Worm (Caenorhabditis elegans) whole organism, L4 larva: ENCODE results near the gene ccpp-6.

Source experiments
- F37D6.2 ChIP-seq: sonication (generic microtip); optimal IDR thresholded peaks from 2 replicates; lab custom pipeline; 2016; ENCODE audit warnings: mild to moderate bottlenecking, missing genetic modification characterization, missing compliant biosample characterization
- R02D3.7 ChIP-seq: fragments of 150-350 bp; sonication (generic microtip); optimal IDR thresholded peaks from 3 replicates; lab custom pipeline; 2014; ENCODE audit warnings: missing biosample characterization, missing genetic modification characterization
- Y105C5A.15 ChIP-seq: fragments of 200-800 bp; sonication (Bioruptor generic); IDR thresholded peaks from 2 replicates; pipeline ENCODE4 v1.3.6; 2022; ENCODE audit warnings: missing genetic modification characterization, missing compliant biosample characterization
- Y48G9A.11 ChIP-seq: fragments of 200-800 bp; sonication (Bioruptor generic); IDR thresholded peaks from 2 replicates; pipeline ENCODE4 v1.3.6; 2022; ENCODE audit warnings: missing genetic modification reagents, missing genetic modification characterization, missing compliant biosample characterization
- ZK337.2 ChIP-seq: fragments of 200-800 bp; sonication (Bioruptor generic); IDR thresholded peaks from 2 replicates; pipeline ENCODE4 v1.3.6; 2022; ENCODE audit warnings: missing genetic modification reagents, missing genetic modification characterization, missing compliant biosample characterization
- ZK546.5 ChIP-seq, 2 experiments: sonication (generic microtip); optimal IDR thresholded peaks; 2 replicates each; lab custom pipeline; 2017; ENCODE audit warnings: missing biosample characterization in 2 of 2, missing genetic modification characterization in 2 of 2
- aha-1 ChIP-seq: fragments of 150-350 bp; peaks from one replicate; lab custom pipeline; 2014; ENCODE audit warnings: missing biosample characterization, missing genetic modification characterization
- aly-2 ChIP-seq: sonication (generic microtip); optimal IDR thresholded peaks from 2 replicates; lab custom pipeline; 2018; ENCODE audit warnings: missing biosample characterization, missing genetic modification characterization
- arid-1 ChIP-seq: fragments of 200-800 bp; sonication (Bioruptor generic); conservative IDR thresholded peaks from 2 replicates; pipeline ENCODE4 v1.3.6; 2022; ENCODE audit warnings: missing genetic modification reagents, missing genetic modification characterization, missing compliant biosample characterization
- ceh-28 ChIP-seq: fragments of 150-350 bp; optimal IDR thresholded peaks from 2 replicates; lab custom pipeline; 2014; ENCODE audit warnings: missing biosample characterization, missing genetic modification reagents, missing genetic modification characterization
- ceh-44 ChIP-seq: fragments of 200-800 bp; sonication (Bioruptor generic); IDR thresholded peaks from 2 replicates; pipeline ENCODE4 v1.3.6; 2022; ENCODE audit warnings: missing genetic modification reagents, missing genetic modification characterization, missing compliant biosample characterization
- ceh-82 ChIP-seq: sonication (generic microtip); optimal IDR thresholded peaks from 2 replicates; lab custom pipeline; 2017; ENCODE audit warnings: missing biosample characterization, missing genetic modification characterization
- ctbp-1 ChIP-seq: fragments of 200-800 bp; sonication (Bioruptor generic); IDR thresholded peaks from 2 replicates; pipeline ENCODE4 v1.3.6; 2022; ENCODE audit warnings: missing genetic modification reagents, missing genetic modification characterization, missing compliant biosample characterization
- daf-12 ChIP-seq: fragments of 150-350 bp; optimal IDR thresholded peaks from 2 replicates; lab custom pipeline; 2014; ENCODE audit warnings: missing biosample characterization, missing genetic modification reagents, missing genetic modification characterization
- daf-16 ChIP-seq, 3 experiments: sonication (generic microtip); optimal IDR thresholded peaks; 2 replicates each; lab custom pipeline; 2016 to 2017; ENCODE audit warnings: missing genetic modification characterization in 3 of 3, missing genetic modification reagents in 3 of 3, mild to moderate bottlenecking in 2 of 3, missing compliant biosample characterization in 2 of 3, missing biosample characterization in 1 of 3, moderate library complexity in 1 of 3
- dmd-6 ChIP-seq: fragments of 200-800 bp; sonication (Bioruptor generic); IDR thresholded peaks from 2 replicates; pipeline ENCODE4 v1.3.6; 2022; ENCODE audit warnings: missing genetic modification reagents, missing genetic modification characterization, missing compliant biosample characterization
- dmd-8 ChIP-seq: fragments of 200-800 bp; sonication (Bioruptor generic); IDR thresholded peaks from 2 replicates; pipeline ENCODE4 v1.3.6; 2022; ENCODE audit warnings: missing genetic modification characterization, missing compliant biosample characterization
- dve-1 ChIP-seq: sonication (generic microtip); optimal IDR thresholded peaks from 2 replicates; lab custom pipeline; 2017; ENCODE audit warnings: antibody characterized with exemption, mild to moderate bottlenecking, missing genetic modification characterization, missing compliant biosample characterization; ENCODE audit not compliant: insufficient read depth
- egl-27 ChIP-seq: sonication (generic microtip); optimal IDR thresholded peaks from 3 replicates; lab custom pipeline; 2017; ENCODE audit warnings: missing biosample characterization, missing genetic modification reagents, missing genetic modification characterization
- egl-43 ChIP-seq: fragments of 200-800 bp; sonication (Bioruptor generic); IDR thresholded peaks from 2 replicates; pipeline ENCODE4 v1.3.6; 2022; ENCODE audit warnings: missing genetic modification reagents, missing genetic modification characterization, missing compliant biosample characterization
- fkh-10 ChIP-seq: fragments of 150-350 bp; optimal IDR thresholded peaks from 2 replicates; lab custom pipeline; 2014; ENCODE audit warnings: missing biosample characterization, missing genetic modification reagents, missing genetic modification characterization
- fos-1 ChIP-seq: fragments of 150-350 bp; optimal IDR thresholded peaks from 2 replicates; lab custom pipeline; 2014; ENCODE audit warnings: missing biosample characterization, missing genetic modification characterization
- hmg-1.1 ChIP-seq: fragments of 200-800 bp; sonication (Bioruptor generic); IDR thresholded peaks from 2 replicates; pipeline ENCODE4 v1.3.6; 2022; ENCODE audit warnings: missing genetic modification reagents, missing genetic modification characterization, missing compliant biosample characterization
- jun-1 ChIP-seq: fragments of 150-350 bp; optimal IDR thresholded peaks from 2 replicates; lab custom pipeline; 2014; ENCODE audit warnings: missing biosample characterization, missing genetic modification reagents, missing genetic modification characterization
- lin-1 ChIP-seq: fragments of 200-800 bp; sonication (Bioruptor generic); IDR thresholded peaks from 2 replicates; pipeline ENCODE4 v1.3.6; 2022; ENCODE audit warnings: missing genetic modification reagents, missing genetic modification characterization, missing compliant biosample characterization
- lin-38 ChIP-seq: fragments of 200-800 bp; sonication (Bioruptor generic); IDR thresholded peaks from 2 replicates; pipeline ENCODE4 v1.3.6; 2022; ENCODE audit warnings: missing genetic modification reagents, missing genetic modification characterization, missing compliant biosample characterization
- lin-39 ChIP-seq: fragments of 150-350 bp; optimal IDR thresholded peaks from 2 replicates; lab custom pipeline; 2014; ENCODE audit warnings: missing biosample characterization, missing genetic modification reagents, missing genetic modification characterization
- lir-3 ChIP-seq: sonication (generic microtip); optimal IDR thresholded peaks from 2 replicates; lab custom pipeline; 2016; ENCODE audit warnings: mild to moderate bottlenecking, missing genetic modification characterization, missing compliant biosample characterization
- lsy-2 ChIP-seq, 2 experiments: fragments of 150-350 bp in 1 of 2; sonication (generic microtip) in 1 of 2; optimal IDR thresholded peaks; 2 replicates each; lab custom pipeline; 2014 to 2017; ENCODE audit warnings: missing biosample characterization in 2 of 2, missing genetic modification characterization in 2 of 2
- madf-9 ChIP-seq: fragments of 200-800 bp; sonication (Bioruptor generic); conservative IDR thresholded peaks from 2 replicates; pipeline ENCODE4 v1.3.6; 2022; ENCODE audit warnings: missing genetic modification reagents, missing genetic modification characterization, missing compliant biosample characterization
- mdt-29 ChIP-seq: fragments of 200-800 bp; sonication (Bioruptor generic); IDR thresholded peaks from 2 replicates; pipeline ENCODE4 v1.3.6; 2022; ENCODE audit warnings: missing genetic modification reagents, missing genetic modification characterization, missing compliant biosample characterization
- mep-1 ChIP-seq: fragments of 150-350 bp; sonication (generic microtip); optimal IDR thresholded peaks from 3 replicates; lab custom pipeline; 2014; ENCODE audit warnings: missing biosample characterization, missing genetic modification characterization
- mes-2 ChIP-seq: sonication (generic microtip); optimal IDR thresholded peaks from 2 replicates; lab custom pipeline; 2016; ENCODE audit warnings: missing genotype, mild to moderate bottlenecking, missing genetic modification characterization, missing compliant biosample characterization; ENCODE audit not compliant: poor library complexity, severe bottlenecking
- mxl-2 ChIP-seq: fragments of 200-800 bp; sonication (Bioruptor generic); conservative IDR thresholded peaks from 2 replicates; pipeline ENCODE4 v1.3.6; 2022; ENCODE audit warnings: missing genetic modification reagents, missing genetic modification characterization, missing compliant biosample characterization
- nhr-237 ChIP-seq: sonication (generic microtip); optimal IDR thresholded peaks from 2 replicates; lab custom pipeline; 2017; ENCODE audit warnings: missing biosample characterization, missing genetic modification characterization
- nhr-25 ChIP-seq: sonication (generic microtip); optimal IDR thresholded peaks from 2 replicates; lab custom pipeline; 2017; ENCODE audit warnings: missing genetic modification characterization, mild to moderate bottlenecking, missing compliant biosample characterization, antibody characterized with exemption, moderate library complexity, borderline replicate concordance; ENCODE audit not compliant: insufficient read depth
- nhr-28 ChIP-seq: fragments of 150-350 bp; optimal IDR thresholded peaks from 2 replicates; lab custom pipeline; 2014; ENCODE audit warnings: missing biosample characterization, missing genetic modification characterization
- nhr-41 ChIP-seq: fragments of 200-800 bp; sonication (Bioruptor generic); IDR thresholded peaks from 2 replicates; pipeline ENCODE4 v1.3.6; 2022; ENCODE audit warnings: missing genetic modification reagents, missing genetic modification characterization, missing compliant biosample characterization
- nhr-6 ChIP-seq: fragments of 150-350 bp; optimal IDR thresholded peaks from 2 replicates; lab custom pipeline; 2014; ENCODE audit warnings: missing biosample characterization, missing genetic modification characterization
- nhr-76 ChIP-seq: fragments of 150-350 bp; optimal IDR thresholded peaks from 2 replicates; lab custom pipeline; 2014; ENCODE audit warnings: missing biosample characterization, missing genetic modification characterization
- nhr-77 ChIP-seq: fragments of 150-350 bp; optimal IDR thresholded peaks from 2 replicates; lab custom pipeline; 2014; ENCODE audit warnings: missing biosample characterization, missing genetic modification characterization
- rbr-2 ChIP-seq: sonication (generic microtip); optimal IDR thresholded peaks from 2 replicates; lab custom pipeline; 2016; ENCODE audit warnings: missing genotype, missing genetic modification characterization, missing compliant biosample characterization
- sdz-12 ChIP-seq: fragments of 200-800 bp; sonication (Bioruptor generic); optimal IDR thresholded peaks from 2 replicates; lab custom pipeline; 2018; ENCODE audit warnings: mild to moderate bottlenecking, missing genetic modification characterization, missing compliant biosample characterization
- snpc-1.2 ChIP-seq: fragments of 200-800 bp; sonication (Bioruptor generic); IDR thresholded peaks from 2 replicates; pipeline ENCODE4 v1.3.6; 2022; ENCODE audit warnings: missing genetic modification reagents, missing genetic modification characterization, missing compliant biosample characterization
- snpc-4 ChIP-seq: fragments of 150-350 bp; optimal IDR thresholded peaks from 2 replicates; lab custom pipeline; 2014; ENCODE audit warnings: missing biosample characterization, missing genetic modification characterization
- spr-3 ChIP-seq: fragments of 200-800 bp; sonication (Bioruptor generic); optimal IDR thresholded peaks from 2 replicates; lab custom pipeline; 2018; ENCODE audit warnings: mild to moderate bottlenecking, missing genetic modification characterization, missing compliant biosample characterization
- tag-97 ChIP-seq: fragments of 200-800 bp; sonication (Bioruptor generic); IDR thresholded peaks from 2 replicates; pipeline ENCODE4 v1.3.6; 2022; ENCODE audit warnings: missing genetic modification characterization, missing compliant biosample characterization
- unc-130 ChIP-seq: sonication (generic microtip); optimal IDR thresholded peaks from 2 replicates; lab custom pipeline; 2016; ENCODE audit warnings: missing genetic modification reagents, missing genetic modification characterization, missing compliant biosample characterization
- vab-7 ChIP-seq: fragments of 200-800 bp; sonication (Bioruptor generic); IDR thresholded peaks from 2 replicates; pipeline ENCODE4 v1.3.6; 2022; ENCODE audit warnings: missing genetic modification reagents, missing genetic modification characterization, missing compliant biosample characterization
- zfp-2 ChIP-seq: sonication (generic microtip); optimal IDR thresholded peaks from 2 replicates; lab custom pipeline; 2016; ENCODE audit warnings: mild to moderate bottlenecking, missing genetic modification characterization, missing compliant biosample characterization

Gene ccpp-6

DNA sequence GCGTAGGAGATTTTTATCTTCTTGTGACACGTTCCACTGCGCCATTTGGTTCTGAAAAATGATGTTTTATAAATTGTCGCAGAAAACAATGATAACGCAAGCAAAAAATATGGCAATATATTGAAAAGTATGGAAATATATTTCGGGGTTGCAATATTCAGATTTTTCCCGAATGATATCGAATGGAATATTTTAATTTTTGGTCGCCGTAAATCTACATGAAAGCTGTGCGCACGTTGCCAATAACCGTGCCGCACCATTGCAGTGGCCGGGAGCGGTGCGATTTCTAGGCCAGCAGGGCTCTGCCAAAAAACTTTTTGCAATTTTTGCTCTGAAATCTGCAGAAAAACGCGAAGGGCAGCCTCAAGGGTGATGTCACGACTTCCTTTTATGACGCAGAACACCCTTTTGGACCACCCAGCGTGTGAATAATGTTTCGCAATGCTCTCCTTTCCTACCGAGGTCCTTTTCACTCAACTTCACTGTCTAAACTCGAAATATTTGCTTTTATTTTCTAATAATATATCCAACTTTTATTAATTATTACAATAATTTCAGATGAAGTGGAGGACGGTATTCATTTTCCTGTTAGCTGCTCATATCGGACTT, 28.9 kb downstream of the ccpp-6 start, which contains the start of the genes F09E5.11 and bmy-1:
F09E5.11 (minus strand) TSS at position 51 of the 609 bp plus-strand sequence.
bmy-1 (plus strand) TSS at position 559 of the 609 bp plus-strand sequence.
- TF ChIP-seq ctbp-1 (GFP tag; lab: Robert Waterston, UW) (0 out of 2 replicates have a peak, but pooled peaks have one; percentile 54), daf-12 (tag; lab: Kevin White, UChicago) (no peak), mes-2 (tag; lab: Kevin White, UChicago) (peak; percentile 99), egl-43 (GFP tag; lab: Robert Waterston, UW) (no peak), Y48G9A.11 (GFP tag; lab: Robert Waterston, UW) (peak; percentile 74; the same call in 1 of the 2 replicates), egl-27 (no peak), R02D3.7 (tag; lab: Kevin White, UChicago) (peak; percentile 93), dmd-6 (GFP tag; lab: Robert Waterston, UW) (peak; percentile 77), hmg-1.1 (peak; percentile 72), lin-39 (no peak), fos-1 (tag; lab: Kevin White, UChicago) (no peak), tag-97 (GFP tag; lab: Robert Waterston, UW) (no peak), dve-1 (tag; lab: Kevin White, UChicago) (peak; percentile 84), vab-7 (peak; percentile 82), aly-2 (tag; lab: Kevin White, UChicago) (no peak), nhr-76 (no peak), jun-1 (tag; lab: Kevin White, UChicago) (no peak), ceh-28 (tag; lab: Kevin White, UChicago) (no peak), zfp-2 (tag; lab: Kevin White, UChicago) (no peak), ZK546.5 (tag; optimal IDR thresholded peaks at IDR 0.05; lab: Kevin White, UChicago) (no peak), arid-1 (GFP tag; lab: Robert Waterston, UW) (peak; percentile 61; the same call in 1 of the 2 replicates), lin-1 (no peak), fkh-10 (GFP tag; lab: Kevin White, UChicago) (peak; percentile 61), aha-1 (tag; lab: Kevin White, UChicago) (peak; percentile 98), unc-130 (GFP tag; lab: Kevin White, UChicago) (peak; percentile 98), dmd-8 (GFP tag; lab: Robert Waterston, UW) (no peak), Y105C5A.15 (no peak), F37D6.2 (peak; percentile 58), mdt-29 (GFP tag; lab: Robert Waterston, UW) (no peak), ceh-82 (tag; lab: Kevin White, UChicago) (no peak), lin-38 (GFP tag; lab: Robert Waterston, UW) (peak; percentile 78), snpc-4 (tag; lab: Kevin White, UChicago) (no peak), ceh-44 (GFP tag; lab: Robert Waterston, UW) (peak; percentile 84), nhr-6 (tag; lab: Kevin White, UChicago) (peak; percentile 70), nhr-77 (peak; percentile 70), lsy-2 (tag; optimal IDR thresholded peaks at IDR 0.05; lab: Kevin White, UChicago) (peak in 1 of 2 experiments; percentile 85), mep-1 (tag; lab: Kevin White, UChicago) (peak; percentile 81), sdz-12 (GFP tag; lab: Kevin White, UChicago) (peak; percentile 27), rbr-2 (tag; lab: Kevin White, UChicago) (peak; percentile 82), lir-3 (tag; lab: Kevin White, UChicago) (no peak), nhr-25 (peak; percentile 2), spr-3 (no peak), madf-9 (GFP tag; lab: Robert Waterston, UW) (peak; percentile 67), nhr-41 (no peak), daf-16 (GFP tag; optimal IDR thresholded peaks at IDR 0.05; lab: Kevin White, UChicago) (no peak), daf-16 (tag; optimal IDR thresholded peaks at IDR 0.05; lab: Kevin White, UChicago) (no peak), snpc-1.2 (GFP tag; lab: Robert Waterston, UW) (0 out of 2 replicates have a peak, but pooled peaks have one; percentile 59), nhr-28 (peak; percentile 53), ZK337.2 (GFP tag; lab: Robert Waterston, UW) (peak; percentile 93), nhr-237 (no peak), mxl-2 (GFP tag; lab: Robert Waterston, UW) (no peak)
